Fruit fly (Drosophila melanogaster) S2 (cell line): ENCODE results near the gene sa.

Source experiments
- CG8478 ChIP-seq: fragments of >200 bp; optimal IDR thresholded peaks from 2 replicates; lab custom pipeline; 2018
- CTCF ChIP-seq, 2 experiments: fragments of >200 bp; optimal IDR thresholded peaks; 2 replicates each; lab custom pipeline; 2018

DNA sequence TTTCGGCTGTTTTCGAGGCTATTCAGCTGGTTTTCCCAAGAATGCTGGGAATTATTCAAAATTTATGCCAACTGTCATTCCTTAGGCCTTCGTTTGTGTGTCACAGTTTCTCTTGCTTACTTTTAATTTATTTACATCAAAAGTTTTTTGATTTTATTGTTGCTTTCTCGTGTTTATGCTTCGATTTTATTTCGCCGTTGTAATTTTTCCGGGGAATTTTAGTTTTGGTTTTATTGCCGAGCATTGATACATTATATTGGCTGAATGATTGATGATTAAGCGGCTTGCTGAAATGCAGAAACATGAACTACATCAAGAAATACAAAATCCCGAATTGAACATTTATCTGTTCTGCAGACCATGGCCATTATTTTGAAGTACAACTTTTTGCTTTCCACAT, 8.4 kb downstream of the sa start:
- TF ChIP-seq CG8478 (lab: Kevin White, UChicago) (no peak), CTCF (optimal IDR thresholded peaks at IDR 0.05; lab: Kevin White, UChicago) (no peak)
